Fruit fly (Drosophila melanogaster): ENCODE results near the gene ZC3H3.
A peak's percentile ranks its signal among the peaks of the same experiment; 100 is the strongest.

ZC3H3 gene

dm6 chr3L:8460050-8460878 is 49.3 kb downstream of the ZC3H3 start (continued):
- TF ChIP-seq CG14710 (tag; optimal IDR thresholded peaks at IDR 0.05) (no peak), CG1602 (GFP tag; optimal IDR thresholded peaks at IDR 0.05) (no peak), Ssrp (tag; optimal IDR thresholded peaks at IDR 0.05) (peak; percentile 10), CG10654 (GFP tag; optimal IDR thresholded peaks at IDR 0.05) (no peak), sens (GFP tag) (peak; percentile 55), CG7556 (GFP tag; optimal IDR thresholded peaks at IDR 0.05) (no peak), sima (GFP tag; optimal IDR thresholded peaks at IDR 0.05) (no peak), Meics (GFP tag; optimal IDR thresholded peaks at IDR 0.05) (peak; percentile 8), Hand (GFP tag; optimal IDR thresholded peaks at IDR 0.05) (no peak), hth (optimal IDR thresholded peaks at IDR 0.05) (no peak), ems (GFP tag; optimal IDR thresholded peaks at IDR 0.05) (no peak), Abd-B (GFP tag; optimal IDR thresholded peaks at IDR 0.05) (no peak), ERR (GFP tag; optimal IDR thresholded peaks at IDR 0.05) (no peak), sob (GFP tag; IDR thresholded peaks at IDR 0.05) (no peak), wor (GFP tag; IDR thresholded peaks at IDR 0.05) (no peak), CG4730 (GFP tag; IDR thresholded peaks at IDR 0.05) (0 out of 2 replicates have a peak, but pooled peaks have one; percentile 8), chinmo (GFP tag; IDR thresholded peaks at IDR 0.05; ENCODE audit: partially characterized antibody) (0 out of 4 replicates have a peak, but pooled peaks have one; percentile 58), CG2116 (GFP tag; optimal IDR thresholded peaks at IDR 0.05) (no peak), Sin3A (optimal IDR thresholded peaks at IDR 0.05) (no peak), CG10209 (GFP tag; optimal IDR thresholded peaks at IDR 0.05) (no peak), CG3726 (GFP tag; IDR thresholded peaks at IDR 0.05) (no peak), CG32772 (GFP tag; IDR thresholded peaks at IDR 0.05) (peak; percentile 38; the same call in 1 of the 2 replicates), Drgx (GFP tag; IDR thresholded peaks at IDR 0.05) (peak; percentile 17; the same call in 1 of the 2 replicates), CG11093 (GFP tag; IDR thresholded peaks at IDR 0.05) (0 out of 3 replicates have a peak, but pooled peaks have one; percentile 7), CG34422 (GFP tag; IDR thresholded peaks at IDR 0.05) (no peak), Xrp1 (GFP tag; IDR thresholded peaks at IDR 0.05) (no peak), nerfin-2 (GFP tag; IDR thresholded peaks at IDR 0.05; ENCODE audit: partially characterized antibody) (no peak), gsb-n (tag; optimal IDR thresholded peaks at IDR 0.05) (peak; percentile 11), GATAe (GFP tag; conservative IDR thresholded peaks at IDR 0.05) (no peak)

- no peak for TF ChIP-seq CG9797 (GFP tag; optimal IDR thresholded peaks at IDR 0.05)
- peak; percentile 24 for TF ChIP-seq sd (tag; optimal IDR thresholded peaks at IDR 0.05)
- TF ChIP-seq ato (GFP tag; IDR thresholded peaks at IDR 0.05; ENCODE audit: partially characterized antibody) = 0 out of 2 replicates have a peak, but pooled peaks have one; percentile 27
- TF ChIP-seq CG2199 (GFP tag; IDR thresholded peaks at IDR 0.05) = 0 out of 3 replicates have a peak, but pooled peaks have one; percentile 73
- TF ChIP-seq Deaf1 (tag; optimal IDR thresholded peaks at IDR 0.05) = peak; percentile 64
- TF ChIP-seq Bgb (GFP tag; IDR thresholded peaks at IDR 0.05; ENCODE audit: partially characterized antibody) = 0 out of 2 replicates have a peak, but pooled peaks have one; percentile 35
- peak; percentile 76 for TF ChIP-seq abd-A (tag; optimal IDR thresholded peaks at IDR 0.05)
- TF ChIP-seq CG18011 (GFP tag; optimal IDR thresholded peaks at IDR 0.05) = no peak
- TF ChIP-seq CG7987 (GFP tag; optimal IDR thresholded peaks at IDR 0.05) = peak; percentile 11
- no peak for TF ChIP-seq Rfx (GFP tag; IDR thresholded peaks at IDR 0.05)
- TF ChIP-seq dmrt99B (tag; optimal IDR thresholded peaks at IDR 0.05) = no peak
- TF ChIP-seq CG30431 (GFP tag; optimal IDR thresholded peaks at IDR 0.05) = no peak
- no peak for TF ChIP-seq Dad (GFP tag; optimal IDR thresholded peaks at IDR 0.05)
- TF ChIP-seq bowl (GFP tag; IDR thresholded peaks at IDR 0.05) = no peak
- 0 out of 2 replicates have a peak, but pooled peaks have one; percentile 10 for TF ChIP-seq E2f1 (GFP tag; IDR thresholded peaks at IDR 0.05)
- TF ChIP-seq HLHmδ (GFP tag; optimal IDR thresholded peaks at IDR 0.05) = no peak
- TF ChIP-seq tgo (GFP tag; IDR thresholded peaks at IDR 0.05) = no peak
- TF ChIP-seq mirr (GFP tag; optimal IDR thresholded peaks at IDR 0.05) = peak; percentile 36
- TF ChIP-seq CG11247 (GFP tag; IDR thresholded peaks at IDR 0.05) = 0 out of 2 replicates have a peak, but pooled peaks have one; percentile 7
- peak; percentile 53 for TF ChIP-seq CG10543 (GFP tag; optimal IDR thresholded peaks at IDR 0.05)
- no peak for TF ChIP-seq ac (GFP tag; optimal IDR thresholded peaks at IDR 0.05)
- TF ChIP-seq CG17912 (GFP tag; optimal IDR thresholded peaks at IDR 0.05) = no peak
Observed at dm6 chr3L:8459615-8460004, 50.0 kb downstream of the ZC3H3 start.
